Fruit fly (Drosophila melanogaster): ENCODE results near the gene CG6800.

DNA sequence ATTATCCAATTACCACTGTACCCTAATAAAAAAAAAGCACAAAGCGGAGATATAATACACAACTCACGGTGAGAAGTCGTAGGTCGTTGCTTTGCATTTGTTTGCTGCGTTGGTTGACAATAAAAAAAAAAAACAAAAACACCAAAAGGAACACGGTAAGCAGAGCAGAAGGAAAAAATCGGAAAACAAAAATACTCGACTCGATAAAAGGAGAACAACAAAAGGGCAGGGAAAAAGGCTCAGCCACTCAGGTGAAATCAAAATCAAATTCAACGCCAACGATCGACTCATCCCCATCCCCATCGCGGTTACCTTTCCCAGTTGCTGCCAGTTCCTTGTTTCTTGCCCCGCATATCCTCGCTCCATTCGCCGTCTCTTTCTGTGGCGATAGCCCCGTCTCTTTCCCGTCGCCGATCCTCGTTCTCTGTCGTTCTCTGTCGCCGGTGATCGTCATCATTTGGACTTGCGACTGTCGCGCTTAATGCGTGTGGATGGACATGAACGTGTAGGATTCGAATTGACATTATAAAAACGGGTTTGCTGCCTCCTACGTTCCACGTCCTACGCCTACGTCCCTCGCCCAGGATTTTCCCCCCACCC, 48.6 kb downstream of the CG6800 start:
- TF ChIP-seq h (GFP tag; optimal IDR thresholded peaks at IDR 0.05) (no peak), Dfd (GFP tag; optimal IDR thresholded peaks at IDR 0.05) (no peak), CrebA (GFP tag; optimal IDR thresholded peaks at IDR 0.05; ENCODE audit: borderline replicate concordance) (no peak), Hr83 (GFP tag; optimal IDR thresholded peaks at IDR 0.05; ENCODE audit: poor library complexity, severe bottlenecking) (no peak), Jra (GFP tag; optimal IDR thresholded peaks at IDR 0.05) (no peak), HLH106 (tag; optimal IDR thresholded peaks at IDR 0.05) (no peak)

Measured in whole organism, wandering third instar larva.